Fruit fly (Drosophila melanogaster): ENCODE measurements around the gene Poxm.

The Poxm gene

dm6 chr3R:8307283-8307682 lies 26.3 kb downstream of the Poxm start (continued):
- TF ChIP-seq CG12236 (GFP tag; optimal IDR thresholded peaks at IDR 0.05) = no peak
- TF ChIP-seq dpn (GFP tag; optimal IDR thresholded peaks at IDR 0.05) = no peak
- no peak for TF ChIP-seq ems (GFP tag; optimal IDR thresholded peaks at IDR 0.05)
- TF ChIP-seq amos (GFP tag; IDR thresholded peaks at IDR 0.05; ENCODE audit: partially characterized antibody) = no peak
- peak in 1 of 2 experiments; percentile 94 for TF ChIP-seq tll (GFP tag; optimal IDR thresholded peaks at IDR 0.05)
- TF ChIP-seq CG1602 (GFP tag; optimal IDR thresholded peaks at IDR 0.05) = no peak
- no peak for TF ChIP-seq CG10565 (GFP tag; optimal IDR thresholded peaks at IDR 0.05)
- TF ChIP-seq tin (GFP tag; optimal IDR thresholded peaks at IDR 0.05) = no peak
- no peak for TF ChIP-seq CG10959 (GFP tag; IDR thresholded peaks at IDR 0.05)

DNA sequence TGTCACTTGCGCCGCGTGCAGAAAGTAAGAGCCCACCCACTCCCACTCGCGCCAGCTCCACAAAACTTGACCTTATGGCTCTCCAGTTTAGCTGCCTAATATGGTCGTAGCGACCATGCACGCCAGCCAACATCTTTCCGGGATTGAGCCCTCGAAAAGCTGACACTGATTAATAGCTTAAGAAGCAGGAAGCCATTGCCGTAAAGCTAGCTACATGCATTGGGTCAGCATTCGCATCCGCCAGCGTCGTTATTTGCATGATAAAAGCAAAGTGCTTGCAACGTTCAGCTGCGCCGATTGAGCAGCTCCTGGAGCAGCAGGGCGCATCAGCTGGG lies 26.7 kb downstream of the Poxm start:
- TF ChIP-seq Ets65A (GFP tag) = peak; percentile 90
- TF ChIP-seq bab2 (GFP tag; optimal IDR thresholded peaks at IDR 0.05) = no peak

DNA sequence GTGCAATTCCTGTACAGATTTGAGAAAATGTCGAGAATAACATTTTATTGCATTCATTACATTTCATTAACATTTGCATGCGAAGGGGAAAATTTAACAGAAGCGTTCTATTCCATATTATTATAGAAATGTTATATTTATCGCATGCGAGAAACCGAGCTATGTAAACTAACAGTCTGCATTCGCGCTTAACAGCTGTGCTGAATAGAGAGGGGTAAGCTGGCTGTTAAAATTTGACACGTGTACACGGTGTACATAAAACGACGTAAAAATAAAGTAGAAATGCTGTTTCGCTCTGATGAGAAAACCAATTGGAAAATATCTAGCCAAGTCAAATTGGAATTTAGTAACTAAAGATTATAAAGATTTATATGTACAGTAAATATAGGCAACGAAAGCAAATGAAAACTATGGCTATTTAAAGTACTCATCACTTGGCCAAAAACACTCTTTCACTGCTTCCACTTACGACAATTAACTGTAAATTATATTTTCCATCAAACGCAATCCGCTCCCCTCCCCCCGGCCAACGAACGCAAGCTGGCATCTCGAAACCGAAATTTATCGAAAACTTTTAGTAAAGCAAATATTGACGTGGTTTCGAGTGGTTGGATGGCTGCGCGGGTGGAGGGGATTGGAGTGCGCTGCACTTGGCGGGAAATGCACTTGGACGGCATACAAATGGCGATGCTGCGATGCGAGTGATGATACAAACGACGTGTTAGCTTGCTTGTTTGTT lies 27.2 kb downstream of the Poxm start:
- TF ChIP-seq Six4 (GFP tag; optimal IDR thresholded peaks at IDR 0.05) = no peak
- no peak for TF ChIP-seq Poxn (GFP tag; IDR thresholded peaks at IDR 0.05)
- TF ChIP-seq Trl (optimal IDR thresholded peaks at IDR 0.05) = no peak
- TF ChIP-seq Trl (GFP tag; optimal IDR thresholded peaks at IDR 0.05) = no peak
- TF ChIP-seq insv (GFP tag; optimal IDR thresholded peaks at IDR 0.05) = peak; percentile 98 to 100
- TF ChIP-seq hth (optimal IDR thresholded peaks at IDR 0.05) = no peak
- no peak for TF ChIP-seq slou (GFP tag; optimal IDR thresholded peaks at IDR 0.05)
- no peak for TF ChIP-seq wek (GFP tag; optimal IDR thresholded peaks at IDR 0.05)
- TF ChIP-seq vvl (GFP tag; IDR thresholded peaks at IDR 0.05) = no peak
- TF ChIP-seq CG10654 (GFP tag; optimal IDR thresholded peaks at IDR 0.05) = no peak
- TF ChIP-seq pita (GFP tag; optimal IDR thresholded peaks at IDR 0.05) = no peak
- no peak for TF ChIP-seq CG2202 (tag; optimal IDR thresholded peaks at IDR 0.05)
- peak; percentile 62; the same call in 1 of the 2 replicates for TF ChIP-seq bbx (GFP tag; IDR thresholded peaks at IDR 0.05; ENCODE audit: partially characterized antibody)
- TF ChIP-seq CG6683 (GFP tag; optimal IDR thresholded peaks at IDR 0.05) = no peak
- no peak for TF ChIP-seq pho (GFP tag; optimal IDR thresholded peaks at IDR 0.05)
- TF ChIP-seq gt (GFP tag; IDR thresholded peaks at IDR 0.05) = no peak
- no peak for TF ChIP-seq CG10321 (GFP tag; IDR thresholded peaks at IDR 0.05)
- peak; percentile 23; the same call in 1 of the 2 replicates for TF ChIP-seq CG13287 (GFP tag; IDR thresholded peaks at IDR 0.05; ENCODE audit: partially characterized antibody)
- no peak for TF ChIP-seq ham (GFP tag; IDR thresholded peaks at IDR 0.05)
- no peak for TF ChIP-seq mirr (GFP tag; optimal IDR thresholded peaks at IDR 0.05)
- no peak for TF ChIP-seq HmgZ (tag; optimal IDR thresholded peaks at IDR 0.05)
- TF ChIP-seq Fer3 (tag; optimal IDR thresholded peaks at IDR 0.05) = no peak
- no peak for TF ChIP-seq CG31224 (GFP tag; IDR thresholded peaks at IDR 0.05)
- no peak for TF ChIP-seq CG33213 (GFP tag; optimal IDR thresholded peaks at IDR 0.05)
- peak; percentile 73 for TF ChIP-seq CTCF (GFP tag; optimal IDR thresholded peaks at IDR 0.05)
- peak; percentile 15; the same call in 1 of the 2 replicates for TF ChIP-seq unc-4 (GFP tag; IDR thresholded peaks at IDR 0.05; ENCODE audit: partially characterized antibody)
- no peak for TF ChIP-seq YL-1 (GFP tag; optimal IDR thresholded peaks at IDR 0.05)
- TF ChIP-seq CG2678 (tag; optimal IDR thresholded peaks at IDR 0.05) = no peak
- TF ChIP-seq Med (GFP tag) = peak; percentile 33
- TF ChIP-seq z (GFP tag; IDR thresholded peaks at IDR 0.05) = no peak
- no peak for TF ChIP-seq dm (GFP tag; optimal IDR thresholded peaks at IDR 0.05)
- TF ChIP-seq Lim3 (GFP tag; IDR thresholded peaks at IDR 0.05) = no peak
- TF ChIP-seq sqz (GFP tag; optimal IDR thresholded peaks at IDR 0.05) = no peak
- TF ChIP-seq CG2199 (GFP tag; IDR thresholded peaks at IDR 0.05) = peak; percentile 45; the same call in 1 of the 3 replicates
- TF ChIP-seq Bgb (GFP tag; IDR thresholded peaks at IDR 0.05; ENCODE audit: partially characterized antibody) = peak; percentile 70
- no peak for TF ChIP-seq CG10431 (GFP tag; optimal IDR thresholded peaks at IDR 0.05)
- no peak for TF ChIP-seq CG2712 (tag; optimal IDR thresholded peaks at IDR 0.05)
- TF ChIP-seq Hmx (GFP tag; optimal IDR thresholded peaks at IDR 0.05) = no peak
